Worm (Caenorhabditis elegans): ENCODE data around the gene F11C1.9.

The F11C1.9 gene

DNA sequence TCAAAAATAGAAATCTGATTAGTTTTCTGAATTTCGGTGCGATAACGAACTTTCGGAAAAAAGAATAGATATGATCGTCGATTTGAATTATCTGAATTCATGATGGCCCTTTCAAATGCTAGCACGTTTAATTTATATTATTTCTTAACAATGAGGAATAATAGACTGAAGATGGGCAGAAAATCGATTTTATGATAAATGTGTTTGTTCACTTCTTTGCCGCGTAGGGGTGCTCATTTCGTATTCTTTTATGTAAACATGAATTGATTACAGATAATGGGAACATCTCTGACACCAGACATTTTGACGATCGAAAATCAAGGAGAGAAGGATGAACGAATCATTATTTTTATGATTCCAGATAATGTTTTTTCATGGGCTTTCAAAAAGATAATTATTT is at the start of gene F11C1.9:
F11C1.9 (minus strand) TSS at position 101 of the 400 bp plus-strand sequence.
- TF ChIP-seq mxl-3 (GFP tag; optimal IDR thresholded peaks at IDR 0.05): no peak
- TF ChIP-seq ama-1 (optimal IDR thresholded peaks at IDR 0.05): no peak
- no peak for TF ChIP-seq daf-16 (GFP tag; optimal IDR thresholded peaks at IDR 0.05)
- peak; percentile 79 for TF ChIP-seq daf-16 (tag; optimal IDR thresholded peaks at IDR 0.05)

DNA sequence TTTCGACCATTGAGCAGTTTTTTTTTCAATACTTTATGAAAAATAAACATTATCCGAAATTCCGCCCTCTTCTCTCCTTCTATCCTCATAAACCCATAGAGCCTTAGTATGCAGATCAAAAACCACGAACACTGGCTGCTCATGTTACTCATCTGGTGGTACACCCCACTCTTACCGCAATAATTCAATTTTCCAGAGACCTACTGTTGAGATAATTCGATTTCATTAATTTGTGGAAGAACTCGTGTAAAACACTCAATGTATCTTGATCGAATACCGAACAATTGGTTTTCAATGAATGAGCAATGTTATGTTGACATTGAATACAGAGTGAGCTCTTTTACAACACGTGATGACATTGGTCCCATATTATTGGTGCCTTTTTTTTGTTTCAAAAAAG is 44.1 kb upstream of the F11C1.9 start:
- TF ChIP-seq unc-130 (GFP tag; optimal IDR thresholded peaks at IDR 0.05) (no peak), lir-3 (tag; optimal IDR thresholded peaks at IDR 0.05) (no peak), nhr-6 (tag; optimal IDR thresholded peaks at IDR 0.05) (no peak), nhr-48 (tag; optimal IDR thresholded peaks at IDR 0.05) (no peak), hif-1 (tag; optimal IDR thresholded peaks at IDR 0.05) (no peak), set-16 (GFP tag; IDR thresholded peaks at IDR 0.05) (no peak), nhr-28 (tag; optimal IDR thresholded peaks at IDR 0.05) (no peak), snpc-1.2 (GFP tag; IDR thresholded peaks at IDR 0.05) (no peak), saeg-2 (GFP tag; IDR thresholded peaks at IDR 0.05) (no peak), spr-3 (GFP tag; optimal IDR thresholded peaks at IDR 0.05) (no peak), nhr-237 (tag; optimal IDR thresholded peaks at IDR 0.05) (no peak), vab-7 (GFP tag; IDR thresholded peaks at IDR 0.05) (no peak), arid-1 (GFP tag; conservative IDR thresholded peaks at IDR 0.05) (no peak), mes-2 (tag; optimal IDR thresholded peaks at IDR 0.05; ENCODE audit: poor library complexity, severe bottlenecking) (no peak)

DNA sequence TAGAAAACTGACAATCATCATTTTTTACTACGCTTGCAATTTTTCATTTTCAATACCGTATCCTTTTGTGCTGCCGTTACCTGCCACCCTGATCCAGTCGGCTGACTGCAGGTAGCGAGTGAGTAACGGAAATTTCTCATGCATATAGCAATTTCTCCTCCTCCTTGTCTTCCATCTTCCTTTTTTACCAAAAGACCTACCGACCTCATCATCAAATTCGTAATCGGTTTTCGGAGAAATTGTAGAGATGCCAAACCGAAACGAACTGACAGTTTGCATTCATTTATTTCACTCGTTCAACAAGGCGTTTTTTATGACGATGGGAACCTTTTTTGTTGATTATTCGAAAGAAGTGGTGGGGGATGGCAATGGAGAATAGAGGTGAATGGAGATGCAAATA is 38.9 kb upstream of the F11C1.9 start:
- peak; percentile 14 for TF ChIP-seq nhr-25 (tag; optimal IDR thresholded peaks at IDR 0.05; ENCODE audit: borderline replicate concordance, insufficient read depth)
- no peak for TF ChIP-seq nhr-41 (GFP tag; IDR thresholded peaks at IDR 0.05)
- TF ChIP-seq unc-39 (tag; optimal IDR thresholded peaks at IDR 0.05): no peak
- no peak for TF ChIP-seq lim-7 (GFP tag; IDR thresholded peaks at IDR 0.05)
- TF ChIP-seq zfp-3 (GFP tag; conservative IDR thresholded peaks at IDR 0.05): no peak
- no peak for TF ChIP-seq arid-1 (GFP tag; conservative IDR thresholded peaks at IDR 0.05)
- peak; percentile 31 for TF ChIP-seq aha-1 (tag)
- no peak for TF ChIP-seq daf-8 (GFP tag; IDR thresholded peaks at IDR 0.05)
- TF ChIP-seq Y75B8A.6 (GFP tag; IDR thresholded peaks at IDR 0.05): no peak
- no peak for TF ChIP-seq ama-1 (optimal IDR thresholded peaks at IDR 0.05)
- TF ChIP-seq zip-11 (GFP tag; IDR thresholded peaks at IDR 0.05): no peak
- TF ChIP-seq ceh-32 (tag; optimal IDR thresholded peaks at IDR 0.05; ENCODE audit: poor library complexity): no peak
- TF ChIP-seq aly-2 (tag; optimal IDR thresholded peaks at IDR 0.05): no peak
- TF ChIP-seq nhr-28 (tag; optimal IDR thresholded peaks at IDR 0.05): no peak
- TF ChIP-seq ztf-7 (tag; optimal IDR thresholded peaks at IDR 0.05): no peak

DNA sequence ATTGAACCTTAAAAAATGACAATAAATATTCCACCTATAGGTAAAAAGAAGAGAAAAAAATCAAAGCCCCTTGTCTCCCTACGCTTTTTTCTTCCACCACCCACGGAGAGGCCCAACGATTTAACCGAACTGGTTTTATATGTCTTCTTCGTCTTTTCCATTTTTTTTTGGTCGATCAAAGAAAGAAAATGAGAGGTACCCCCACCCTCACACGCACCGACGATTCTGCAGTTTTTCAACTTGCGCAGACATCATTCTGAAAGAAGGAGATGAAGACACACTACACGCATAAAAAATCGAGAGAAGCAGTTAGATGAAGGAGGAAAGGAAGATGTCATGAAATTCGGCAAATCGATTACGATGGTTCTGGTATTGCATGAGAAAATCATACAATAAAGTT is 37.0 kb upstream of the F11C1.9 start:
- TF ChIP-seq ces-1 (GFP tag; optimal IDR thresholded peaks at IDR 0.05) (no peak), pha-4 (GFP tag; IDR thresholded peaks at IDR 0.05) (no peak), pha-4 (tag; optimal IDR thresholded peaks at IDR 0.05) (no peak), unc-62 (GFP tag; optimal IDR thresholded peaks at IDR 0.05 in 1 of 2) (peak in 1 of 2 experiments; percentile 81), unc-62 (tag; optimal IDR thresholded peaks at IDR 0.05) (no peak), hif-1 (tag; optimal IDR thresholded peaks at IDR 0.05) (no peak), nhr-48 (tag; optimal IDR thresholded peaks at IDR 0.05) (no peak), zag-1 (tag; optimal IDR thresholded peaks at IDR 0.05) (no peak), egl-27 (tag; optimal IDR thresholded peaks at IDR 0.05) (no peak), hlh-30 (tag; optimal IDR thresholded peaks at IDR 0.05; ENCODE audit: insufficient read depth) (no peak), cey-2 (tag; optimal IDR thresholded peaks at IDR 0.05; ENCODE audit: borderline replicate concordance, insufficient read depth) (no peak), nhr-25 (tag; optimal IDR thresholded peaks at IDR 0.05; ENCODE audit: borderline replicate concordance, insufficient read depth) (peak; percentile 80), Y48G9A.11 (GFP tag; IDR thresholded peaks at IDR 0.05) (no peak), nhr-28 (tag; optimal IDR thresholded peaks at IDR 0.05) (peak; percentile 33), F49E8.2 (tag; optimal IDR thresholded peaks at IDR 0.05; ENCODE audit: borderline replicate concordance) (no peak), ama-1 (optimal IDR thresholded peaks at IDR 0.05) (no peak), mep-1 (tag; optimal IDR thresholded peaks at IDR 0.05) (peak; percentile 12), zfp-2 (tag; optimal IDR thresholded peaks at IDR 0.05) (no peak), F37D6.2 (tag; optimal IDR thresholded peaks at IDR 0.05) (no peak)

Measured in whole organism, L4 larva.